Worm (Caenorhabditis elegans): ENCODE measurements around the gene T04C12.8.
A peak's percentile ranks its signal among the peaks of the same experiment; 100 is the strongest.

T04C12.8 gene

DNA sequence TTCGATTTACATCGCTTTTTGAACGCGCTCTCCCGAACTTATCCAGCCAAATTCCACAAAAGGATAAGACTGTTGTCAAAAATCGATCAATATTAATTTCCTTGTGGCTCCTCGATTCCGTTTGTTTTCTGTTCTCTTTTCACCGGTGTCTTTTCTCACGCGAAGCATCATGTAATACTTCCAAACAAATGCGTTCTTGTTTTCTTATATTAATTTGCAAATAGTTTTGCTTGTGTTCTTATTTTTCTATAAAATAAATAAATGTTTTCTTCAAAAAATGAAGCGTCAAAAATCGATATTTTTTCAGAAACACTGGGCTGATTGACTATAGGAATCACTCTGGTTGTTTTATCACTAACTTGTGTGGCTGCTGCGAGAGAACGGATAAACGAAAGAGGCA is 44.4 kb upstream of the T04C12.8 start, which contains the start of gene math-33:
math-33 (plus strand) TSS at position 301 of the 400 bp plus-strand sequence.
- TF ChIP-seq blmp-1 (tag; optimal IDR thresholded peaks at IDR 0.05) (no peak), dpl-1 (GFP tag; optimal IDR thresholded peaks at IDR 0.05) (no peak), nhr-77 (tag; optimal IDR thresholded peaks at IDR 0.05) (no peak), mdl-1 (tag; optimal IDR thresholded peaks at IDR 0.05) (no peak), unc-98 (GFP tag; IDR thresholded peaks at IDR 0.05) (no peak), snu-23 (GFP tag; optimal IDR thresholded peaks at IDR 0.05) (no peak), nhr-237 (tag; optimal IDR thresholded peaks at IDR 0.05) (no peak), ceh-82 (tag; optimal IDR thresholded peaks at IDR 0.05) (no peak), nhr-90 (tag; optimal IDR thresholded peaks at IDR 0.05; ENCODE audit: poor library complexity) (no peak), snpc-4 (tag; optimal IDR thresholded peaks at IDR 0.05) (no peak), lin-15B (tag; optimal IDR thresholded peaks at IDR 0.05) (no peak), nhr-20 (tag; optimal IDR thresholded peaks at IDR 0.05) (no peak)

ce11 chrV:11113041-11113574 is 44.0 kb upstream of the T04C12.8 start, which contains the start of gene erfa-3:
erfa-3 (minus strand) TSS chrV:11113091.
- peak; percentile 62 for TF ChIP-seq lin-39 (tag; optimal IDR thresholded peaks at IDR 0.05)
- peak; percentile 87 for TF ChIP-seq skn-1 (tag; optimal IDR thresholded peaks at IDR 0.05)
- peak in 1 of 2 experiments; percentile 64 for TF ChIP-seq mdl-1 (tag; optimal IDR thresholded peaks at IDR 0.05)
- no peak for TF ChIP-seq aly-2 (tag; optimal IDR thresholded peaks at IDR 0.05)
- TF ChIP-seq tbx-2 (tag; optimal IDR thresholded peaks at IDR 0.05), result peak; percentile 49
- no peak for TF ChIP-seq C04F5.9 (tag; optimal IDR thresholded peaks at IDR 0.05)
- peak; percentile 85 for TF ChIP-seq rnt-1 (tag; optimal IDR thresholded peaks at IDR 0.05)
- no peak for TF ChIP-seq tlp-1 (tag; optimal IDR thresholded peaks at IDR 0.05)
- no peak for TF ChIP-seq egl-27 (tag; optimal IDR thresholded peaks at IDR 0.05)
- TF ChIP-seq pag-3 (tag; optimal IDR thresholded peaks at IDR 0.05; ENCODE audit: borderline replicate concordance, insufficient read depth), result no peak
- peak; percentile 29 for TF ChIP-seq zip-4 (GFP tag; optimal IDR thresholded peaks at IDR 0.05)
- TF ChIP-seq hlh-17 (GFP tag; optimal IDR thresholded peaks at IDR 0.05; ENCODE audit: borderline replicate concordance), result no peak
- TF ChIP-seq nhr-84 (tag; optimal IDR thresholded peaks at IDR 0.05), result peak; percentile 5
- no peak for TF ChIP-seq nhr-237 (tag; optimal IDR thresholded peaks at IDR 0.05)
- TF ChIP-seq nhr-11 (tag; optimal IDR thresholded peaks at IDR 0.05), result no peak
- peak; percentile 76 for TF ChIP-seq nhr-85 (tag)
- TF ChIP-seq sptf-1 (tag; optimal IDR thresholded peaks at IDR 0.05), result no peak
- TF ChIP-seq unc-86 (tag; optimal IDR thresholded peaks at IDR 0.05), result peak; percentile 38
- TF ChIP-seq ceh-82 (tag; optimal IDR thresholded peaks at IDR 0.05), result peak; percentile 64 to 73 (median 70)
- no peak for TF ChIP-seq lin-15B (tag; optimal IDR thresholded peaks at IDR 0.05)
- TF ChIP-seq fkh-8 (tag; optimal IDR thresholded peaks at IDR 0.05), result peak; percentile 24
- TF ChIP-seq unc-30 (tag; optimal IDR thresholded peaks at IDR 0.05), result no peak
- TF ChIP-seq ama-1 (optimal IDR thresholded peaks at IDR 0.05), result no peak
- peak; percentile 44 for TF ChIP-seq irx-1 (tag; optimal IDR thresholded peaks at IDR 0.05)
- TF ChIP-seq lin-14 (GFP tag; optimal IDR thresholded peaks at IDR 0.05), result peak; percentile 59
- no peak for TF ChIP-seq ceh-88 (GFP tag; IDR thresholded peaks at IDR 0.05)
- peak in 1 of 6 experiments; percentile 54 for TF ChIP-seq elt-3 (tag; optimal IDR thresholded peaks at IDR 0.05)
- TF ChIP-seq nhr-90 (tag; optimal IDR thresholded peaks at IDR 0.05; ENCODE audit: poor library complexity), result peak; percentile 69
- no peak for TF ChIP-seq F16B12.6 (tag; optimal IDR thresholded peaks at IDR 0.05)
- TF ChIP-seq nhr-76 (tag; optimal IDR thresholded peaks at IDR 0.05), result peak; percentile 68
- TF ChIP-seq nhr-20 (tag; optimal IDR thresholded peaks at IDR 0.05), result peak; percentile 59
- no peak for TF ChIP-seq lin-13 (GFP tag; optimal IDR thresholded peaks at IDR 0.05)
- TF ChIP-seq ztf-11 (tag; optimal IDR thresholded peaks at IDR 0.05), result peak in 1 of 2 experiments; percentile 48
- TF ChIP-seq unc-62 (GFP tag; optimal IDR thresholded peaks at IDR 0.05), result no peak
- peak; percentile 33 for TF ChIP-seq jun-1 (tag; optimal IDR thresholded peaks at IDR 0.05)
- TF ChIP-seq fkh-10 (GFP tag; optimal IDR thresholded peaks at IDR 0.05), result no peak
- no peak for TF ChIP-seq ceh-63 (GFP tag; optimal IDR thresholded peaks at IDR 0.05)
- TF ChIP-seq C16A3.4 (tag; optimal IDR thresholded peaks at IDR 0.05), result peak; percentile 67
- no peak for TF ChIP-seq nhr-28 (tag; optimal IDR thresholded peaks at IDR 0.05)
- peak; percentile 62 for TF ChIP-seq nhr-47 (tag; optimal IDR thresholded peaks at IDR 0.05)
- no peak for TF ChIP-seq Y116A8C.19 (tag; optimal IDR thresholded peaks at IDR 0.05; ENCODE audit: borderline replicate concordance)
- no peak for TF ChIP-seq ces-1 (GFP tag; optimal IDR thresholded peaks at IDR 0.05)
- TF ChIP-seq unc-98 (GFP tag; IDR thresholded peaks at IDR 0.05), result no peak
- no peak for TF ChIP-seq vab-15 (tag; optimal IDR thresholded peaks at IDR 0.05)

All from whole organism, L1 larva.